Fruit fly (Drosophila melanogaster) whole organism, pupa: ENCODE measurements around the gene Gss2.

ENCODE experiments used
- CG10348 ChIP-seq: fragments of 200-800 bp; sonication (Bioruptor generic); IDR thresholded peaks from 2 replicates; pipeline ENCODE4 v1.3.6; 2022; ENCODE audit warnings: missing biosample characterization, missing genetic modification characterization
- CG12605 ChIP-seq: fragments of 200-800 bp; sonication (Bioruptor generic); IDR thresholded peaks from 2 replicates; pipeline ENCODE4 v1.3.6; 2022; ENCODE audit warnings: missing biosample characterization, missing genetic modification characterization
- CG13204 ChIP-seq: fragments of 200-800 bp; sonication (Bioruptor generic); optimal IDR thresholded peaks from 2 replicates; lab custom pipeline; 2018; ENCODE audit warnings: missing biosample characterization, mild to moderate bottlenecking, missing genetic modification characterization, moderate library complexity
- CG14655 ChIP-seq: fragments of 200-800 bp; sonication (Bioruptor generic); optimal IDR thresholded peaks from 3 replicates; lab custom pipeline; 2017; ENCODE audit warnings: mild to moderate bottlenecking, missing biosample characterization, missing genetic modification reagents, missing genetic modification characterization
- CG15710 ChIP-seq: fragments of 200-800 bp; sonication (Bioruptor generic); optimal IDR thresholded peaks from 2 replicates; lab custom pipeline; 2018; ENCODE audit warnings: missing biosample characterization, mild to moderate bottlenecking, missing genetic modification characterization, moderate library complexity
- CG17806 ChIP-seq: fragments of 200-800 bp; sonication (Bioruptor generic); optimal IDR thresholded peaks from 2 replicates; lab custom pipeline; 2018; ENCODE audit warnings: missing biosample characterization, mild to moderate bottlenecking, missing genetic modification characterization, moderate library complexity
- CG32121 ChIP-seq: fragments of 200-800 bp; sonication (Bioruptor generic); IDR thresholded peaks from 2 replicates; pipeline ENCODE4 v1.3.6; 2022; ENCODE audit warnings: missing biosample characterization, missing genetic modification characterization
- CG34367 ChIP-seq: fragments of 200-800 bp; sonication (Bioruptor generic); optimal IDR thresholded peaks from 2 replicates; lab custom pipeline; 2018; ENCODE audit warnings: missing biosample characterization, mild to moderate bottlenecking, missing genetic modification characterization
- CG4496 ChIP-seq: fragments of 200-800 bp; sonication (Bioruptor generic); IDR thresholded peaks from 3 replicates; pipeline ENCODE4 v1.3.6; 2022; ENCODE audit warnings: missing biosample characterization, missing genetic modification characterization
- CG8159 ChIP-seq: fragments of 200-800 bp; sonication (Bioruptor generic); optimal IDR thresholded peaks from 3 replicates; lab custom pipeline; 2018; ENCODE audit warnings: missing biosample characterization, mild to moderate bottlenecking, missing genetic modification characterization, moderate library complexity
- CG8301 ChIP-seq: fragments of 200-800 bp; sonication (Bioruptor generic); optimal IDR thresholded peaks from 2 replicates; lab custom pipeline; 2018; ENCODE audit warnings: missing biosample characterization, mild to moderate bottlenecking, missing genetic modification characterization
- CG9948 ChIP-seq: fragments of 200-800 bp; sonication (Bioruptor generic); optimal IDR thresholded peaks from 2 replicates; lab custom pipeline; 2018; ENCODE audit warnings: missing biosample characterization, mild to moderate bottlenecking, missing genetic modification characterization, moderate library complexity
- D1 ChIP-seq: fragments of 200-800 bp; sonication (Bioruptor generic); optimal IDR thresholded peaks from 2 replicates; lab custom pipeline; 2018; ENCODE audit warnings: missing biosample characterization, mild to moderate bottlenecking, missing genetic modification characterization, moderate library complexity
- EcR ChIP-seq: fragments of 200-800 bp; sonication (Bioruptor generic); optimal IDR thresholded peaks from 3 replicates; lab custom pipeline; 2019; ENCODE audit warnings: missing biosample characterization, missing genetic modification characterization, mild to moderate bottlenecking, moderate library complexity, missing genetic modification reagents
- Ets98B ChIP-seq: fragments of 200-800 bp; sonication (Bioruptor generic); IDR thresholded peaks from 2 replicates; pipeline ENCODE4 v1.3.6; 2022; ENCODE audit warnings: missing biosample characterization, missing genetic modification characterization
- Pif1A ChIP-seq: fragments of 200-800 bp; sonication (Bioruptor generic); optimal IDR thresholded peaks from 3 replicates; lab custom pipeline; 2016; ENCODE audit warnings: missing biosample characterization, missing genetic modification characterization
- Pif1B ChIP-seq: fragments of 200-800 bp; sonication (Bioruptor generic); optimal IDR thresholded peaks from 3 replicates; lab custom pipeline; 2016; ENCODE audit warnings: missing biosample characterization, missing genetic modification characterization
- Snoo ChIP-seq: fragments of 200-800 bp; sonication (Bioruptor generic); optimal IDR thresholded peaks from 3 replicates; lab custom pipeline; 2017; ENCODE audit warnings: missing biosample characterization, mild to moderate bottlenecking, missing genetic modification characterization, inconsistent platforms
- fd96Ca ChIP-seq: fragments of 200-800 bp; sonication (Bioruptor generic); IDR thresholded peaks from 3 replicates; pipeline ENCODE4 v1.3.6; 2022; ENCODE audit warnings: missing biosample characterization, missing genetic modification characterization
- gl ChIP-seq: fragments of 200-800 bp; sonication (Bioruptor generic); optimal IDR thresholded peaks from 2 replicates; lab custom pipeline; 2018; ENCODE audit warnings: missing biosample characterization, mild to moderate bottlenecking, missing genetic modification characterization
- rn ChIP-seq: fragments of 200-800 bp; sonication (Bioruptor generic); IDR thresholded peaks from 2 replicates; pipeline ENCODE4 v1.3.6; 2022; ENCODE audit warnings: missing biosample characterization, missing genetic modification characterization

Gene Gss2

DNA sequence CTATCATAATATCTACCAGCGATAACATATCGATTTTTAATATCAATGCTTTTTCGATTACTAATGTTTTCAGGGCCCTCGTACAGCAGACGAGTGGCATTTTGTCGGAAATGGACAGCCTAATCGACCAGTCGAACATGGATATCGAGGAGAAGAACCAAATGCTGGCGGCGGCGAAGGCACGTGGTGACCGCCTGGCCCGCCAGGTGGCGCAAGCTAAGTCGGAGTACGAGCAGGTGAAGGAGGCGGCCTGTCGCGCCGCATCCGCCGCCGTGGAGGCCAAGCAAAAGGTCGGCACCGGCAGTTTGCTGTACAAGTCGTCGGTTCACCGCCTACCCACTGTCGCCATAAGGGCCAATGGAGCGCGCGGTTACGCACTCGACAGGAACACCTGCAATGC lies 14.9 kb upstream of the Gss2 start:
- no peak for TF ChIP-seq CG13204 (GFP tag; lab: Kevin White, UChicago)
- 0 out of 3 replicates have a peak, but pooled peaks have one; percentile 12 for TF ChIP-seq CG4496 (GFP tag; lab: Robert Waterston, UW)
- no peak for TF ChIP-seq Ets98B (GFP tag; lab: Robert Waterston, UW)
- no peak for TF ChIP-seq CG32121 (GFP tag; lab: Robert Waterston, UW)
- TF ChIP-seq CG9948 (tag; lab: Kevin White, UChicago): no peak

DNA sequence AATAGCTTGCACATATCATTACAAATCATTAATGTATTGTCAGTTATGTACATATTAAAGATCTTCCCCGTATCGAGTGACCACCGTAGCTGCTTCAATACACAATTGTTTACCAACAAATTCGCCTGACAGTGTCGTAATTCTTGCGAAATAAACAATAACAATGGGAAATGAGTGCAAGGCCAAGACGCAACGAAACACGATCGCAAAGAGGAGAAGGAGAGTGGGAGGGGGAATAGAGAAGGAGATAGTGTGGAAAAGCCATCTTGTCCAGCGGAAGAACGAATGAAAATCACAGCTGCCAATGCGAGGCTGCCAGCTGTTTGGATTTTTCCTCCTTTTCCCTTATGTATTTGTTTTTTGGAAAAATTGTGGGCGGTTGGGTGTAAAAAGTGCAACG lies 14.2 kb upstream of the Gss2 start:
- no peak for TF ChIP-seq rn (GFP tag; lab: Robert Waterston, UW)
- TF ChIP-seq EcR (GFP tag; lab: Kevin White, UChicago): peak; percentile 37

DNA sequence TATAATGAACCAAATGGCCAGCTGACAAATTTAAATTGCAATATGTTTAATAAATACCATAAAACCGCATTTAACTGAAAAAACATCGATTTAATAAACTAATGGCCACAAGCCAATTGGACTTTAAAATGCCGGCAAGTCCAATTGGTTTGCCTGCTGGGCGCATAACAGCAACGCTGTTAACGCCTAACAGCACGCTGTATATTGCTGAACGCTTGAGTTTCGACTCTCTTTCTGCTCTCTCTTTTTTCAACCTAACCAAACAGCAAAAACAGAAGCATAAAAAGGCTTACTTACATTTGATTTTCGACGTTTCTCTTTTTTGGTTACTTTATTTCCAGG lies 13.4 kb upstream of the Gss2 start:
- no peak for TF ChIP-seq CG8301 (tag; lab: Kevin White, UChicago)
- no peak for TF ChIP-seq CG17806 (tag; lab: Kevin White, UChicago)
- TF ChIP-seq CG12605 (GFP tag; lab: Robert Waterston, UW): no peak
- TF ChIP-seq D1 (tag; lab: Kevin White, UChicago): no peak
- TF ChIP-seq CG13204 (GFP tag; lab: Kevin White, UChicago): no peak
- TF ChIP-seq Pif1B (GFP tag; lab: Kevin White, UChicago): no peak
- TF ChIP-seq CG14655 (GFP tag; lab: Kevin White, UChicago): no peak
- no peak for TF ChIP-seq CG10348
- TF ChIP-seq Snoo: no peak
- no peak for TF ChIP-seq Pif1A (GFP tag; lab: Kevin White, UChicago)

DNA sequence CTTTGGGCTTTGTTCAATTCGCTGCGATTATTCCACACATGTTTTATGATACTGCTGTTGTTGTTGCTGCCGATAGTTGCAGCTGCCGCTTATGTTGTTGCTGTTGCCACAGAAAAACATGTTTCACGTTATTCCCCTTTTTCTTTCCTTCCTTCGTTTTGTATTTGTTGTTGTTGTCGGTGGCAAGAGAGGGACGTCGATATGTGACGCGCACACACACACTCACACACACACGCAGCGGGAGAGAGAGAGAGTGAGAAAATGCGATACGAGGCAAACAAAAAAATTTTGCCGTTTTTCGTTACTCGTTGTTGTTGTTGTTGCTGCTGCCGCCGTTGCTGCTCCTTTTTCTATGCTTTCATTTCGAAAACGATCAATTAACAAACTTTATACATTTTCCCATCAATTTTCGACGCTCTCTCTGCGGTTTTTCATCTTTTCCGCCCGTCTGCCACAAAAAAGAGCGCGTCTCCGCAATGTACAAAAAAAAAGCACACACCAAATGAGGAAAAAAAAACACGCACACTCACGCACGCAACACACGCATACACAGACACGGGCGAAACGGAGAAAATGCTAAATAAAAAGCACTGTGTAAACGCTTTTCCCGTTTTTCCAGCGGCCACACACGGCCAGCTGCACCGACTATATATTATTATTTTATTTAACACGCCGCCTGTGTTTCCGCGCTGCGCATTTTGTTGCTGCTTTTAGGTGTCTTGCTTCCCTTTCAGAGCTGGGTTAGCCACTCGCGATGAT lies 12.9 kb upstream of the Gss2 start:
- TF ChIP-seq Ets98B (GFP tag; lab: Robert Waterston, UW) (no peak), rn (GFP tag; lab: Robert Waterston, UW) (no peak), Pif1A (GFP tag; lab: Kevin White, UChicago) (peak; percentile 57), CG15710 (peak; percentile 61), CG32121 (GFP tag; lab: Robert Waterston, UW) (0 out of 2 replicates have a peak, but pooled peaks have one; percentile 26), D1 (tag; lab: Kevin White, UChicago) (peak; percentile 4), CG8159 (tag; lab: Kevin White, UChicago) (peak; percentile 68), CG10348 (no peak), Pif1B (GFP tag; lab: Kevin White, UChicago) (peak; percentile 28), EcR (GFP tag; lab: Kevin White, UChicago) (peak; percentile 69), CG14655 (GFP tag; lab: Kevin White, UChicago) (peak; percentile 83), CG8301 (tag; lab: Kevin White, UChicago) (peak; percentile 69), CG17806 (tag; lab: Kevin White, UChicago) (peak; percentile 43), CG13204 (GFP tag; lab: Kevin White, UChicago) (peak; percentile 84), fd96Ca (peak; percentile 62; the same call in 1 of the 3 replicates), CG9948 (tag; lab: Kevin White, UChicago) (peak; percentile 46), CG12605 (GFP tag; lab: Robert Waterston, UW) (peak; percentile 62), Snoo (peak; percentile 26), CG34367 (peak; percentile 61), CG4496 (GFP tag; lab: Robert Waterston, UW) (peak; percentile 70; the same call in 2 of the 3 replicates), gl (peak; percentile 84)

DNA sequence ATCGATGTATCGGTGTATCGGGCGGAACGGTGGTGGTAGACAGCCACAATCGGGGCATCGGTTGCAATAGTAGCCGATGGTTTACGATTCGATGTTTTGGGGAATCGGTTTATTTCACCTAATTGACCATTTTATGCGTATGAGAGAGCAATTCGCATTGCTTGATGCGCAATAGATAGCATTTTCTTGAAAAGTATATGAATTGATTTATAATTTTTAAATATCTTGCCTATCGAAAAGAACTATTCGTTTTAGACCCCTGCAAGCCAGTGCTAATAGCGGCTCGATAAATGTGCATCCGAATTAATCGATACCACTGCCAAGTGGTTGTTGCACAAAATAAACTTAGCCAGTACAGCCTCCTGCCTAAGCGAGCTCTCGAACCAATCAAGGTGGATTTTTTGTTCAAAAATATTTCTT lies 12.3 kb upstream of the Gss2 start, which contains the start of gene mnb:
Gene mnb, minus strand, starts transcription at position 15 of the 420 bp plus-strand sequence.
- TF ChIP-seq CG9948 (tag; lab: Kevin White, UChicago): no peak
- no peak for TF ChIP-seq CG8301 (tag; lab: Kevin White, UChicago)
- TF ChIP-seq CG4496 (GFP tag; lab: Robert Waterston, UW): no peak
- no peak for TF ChIP-seq fd96Ca
- TF ChIP-seq CG32121 (GFP tag; lab: Robert Waterston, UW): no peak
- no peak for TF ChIP-seq CG17806 (tag; lab: Kevin White, UChicago)
- TF ChIP-seq D1 (tag; lab: Kevin White, UChicago): no peak
- no peak for TF ChIP-seq CG34367
- no peak for TF ChIP-seq Pif1A (GFP tag; lab: Kevin White, UChicago)

DNA sequence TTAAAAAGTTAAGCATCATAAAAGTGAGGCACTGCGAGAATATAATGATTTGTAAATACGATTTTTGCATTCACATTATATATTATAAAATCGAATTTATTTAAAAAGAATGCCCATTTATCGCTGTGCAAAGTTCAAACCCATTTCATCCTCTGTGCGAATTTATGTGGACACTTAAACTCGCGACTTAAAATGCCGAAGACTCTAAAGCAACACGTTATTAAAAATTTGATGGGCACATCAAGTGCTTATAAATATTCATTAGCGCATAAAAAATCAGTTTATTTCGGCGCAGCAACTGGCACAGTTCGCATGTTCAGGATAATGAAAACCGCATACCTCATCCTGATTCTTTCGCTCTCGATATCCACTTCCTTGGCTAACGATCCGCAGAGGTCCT lies 11.6 kb upstream of the Gss2 start, which contains the start of gene CG6788:
Gene CG6788, plus strand, starts transcription at position 301 of the 400 bp plus-strand sequence.
- TF ChIP-seq rn (GFP tag; lab: Robert Waterston, UW) (no peak), CG12605 (GFP tag; lab: Robert Waterston, UW) (no peak), CG10348 (no peak), CG9948 (tag; lab: Kevin White, UChicago) (no peak), Pif1B (GFP tag; lab: Kevin White, UChicago) (no peak), fd96Ca (no peak), CG14655 (GFP tag; lab: Kevin White, UChicago) (no peak), CG32121 (GFP tag; lab: Robert Waterston, UW) (no peak), CG8159 (tag; lab: Kevin White, UChicago) (no peak), D1 (tag; lab: Kevin White, UChicago) (no peak)
